Fruit fly (Drosophila melanogaster): ENCODE data around the gene beg.

The beg gene

dm6 chr3L:17015663-17016575 lies 19.5 kb upstream of the beg start, which contains the start of the genes CG6664 and CG7728 (continued):
- 0 out of 3 replicates have a peak, but pooled peaks have one; percentile 11 for TF ChIP-seq CG14050 (GFP tag; IDR thresholded peaks at IDR 0.05)
- TF ChIP-seq kni (GFP tag; optimal IDR thresholded peaks at IDR 0.05), result peak; percentile 43
- TF ChIP-seq CG15073 (GFP tag; optimal IDR thresholded peaks at IDR 0.05), result no peak
- TF ChIP-seq CG12104 (GFP tag; optimal IDR thresholded peaks at IDR 0.05), result peak; percentile 52
- no peak for TF ChIP-seq CG7786 (GFP tag; optimal IDR thresholded peaks at IDR 0.05)
- TF ChIP-seq Hmr (GFP tag; optimal IDR thresholded peaks at IDR 0.05), result peak; percentile 58
- no peak for TF ChIP-seq dmrt99B (tag; optimal IDR thresholded peaks at IDR 0.05)
- TF ChIP-seq CG10979 (tag; optimal IDR thresholded peaks at IDR 0.05), result peak; percentile 14
- peak; percentile 6 for TF ChIP-seq fd3F (GFP tag; optimal IDR thresholded peaks at IDR 0.05)
- TF ChIP-seq Hand (GFP tag; optimal IDR thresholded peaks at IDR 0.05), result no peak
- no peak for TF ChIP-seq CG31224 (GFP tag; IDR thresholded peaks at IDR 0.05)
- no peak for TF ChIP-seq CG10462 (GFP tag; optimal IDR thresholded peaks at IDR 0.05)
- peak; percentile 19 for TF ChIP-seq fu2 (GFP tag; optimal IDR thresholded peaks at IDR 0.05)
- peak; percentile 49 for TF ChIP-seq CG10543 (GFP tag; optimal IDR thresholded peaks at IDR 0.05)
- TF ChIP-seq ranshi (GFP tag; IDR thresholded peaks at IDR 0.05), result no peak; the same call in 1 of the 2 replicates
- peak; percentile 69; the same call in 3 of the 4 replicates for TF ChIP-seq Dll (GFP tag; IDR thresholded peaks at IDR 0.05; ENCODE audit: partially characterized antibody)
- TF ChIP-seq CG2120 (GFP tag; optimal IDR thresholded peaks at IDR 0.05), result peak; percentile 76
- peak; percentile 39; the same call in 1 of the 2 replicates for TF ChIP-seq inv (GFP tag; IDR thresholded peaks at IDR 0.05; ENCODE audit: partially characterized antibody)
- TF ChIP-seq CG14667 (GFP tag; IDR thresholded peaks at IDR 0.05), result peak; percentile 13; the same call in 1 of the 2 replicates
- TF ChIP-seq CG12236 (GFP tag; optimal IDR thresholded peaks at IDR 0.05), result no peak
- no peak for TF ChIP-seq cas (GFP tag; IDR thresholded peaks at IDR 0.05)
- TF ChIP-seq emc (GFP tag; optimal IDR thresholded peaks at IDR 0.05), result peak; percentile 8
- TF ChIP-seq tna (GFP tag; IDR thresholded peaks at IDR 0.05; ENCODE audit: partially characterized antibody), result peak; percentile 31; the same call in 1 of the 2 replicates
- TF ChIP-seq nom (GFP tag; optimal IDR thresholded peaks at IDR 0.05), result no peak
- peak; percentile 42 for TF ChIP-seq CG8944 (GFP tag; optimal IDR thresholded peaks at IDR 0.05)
- TF ChIP-seq stc (GFP tag; IDR thresholded peaks at IDR 0.05), result no peak
- TF ChIP-seq E2f1 (GFP tag; IDR thresholded peaks at IDR 0.05), result peak; percentile 31; the same call in 1 of the 2 replicates
- TF ChIP-seq CG2202 (tag; optimal IDR thresholded peaks at IDR 0.05), result no peak
- TF ChIP-seq HmgD (GFP tag; optimal IDR thresholded peaks at IDR 0.05), result peak; percentile 10
- no peak for TF ChIP-seq grn (GFP tag; optimal IDR thresholded peaks at IDR 0.05)
- TF ChIP-seq Lim3 (GFP tag; IDR thresholded peaks at IDR 0.05), result no peak
- peak; percentile 43 for TF ChIP-seq nerfin-1 (tag; optimal IDR thresholded peaks at IDR 0.05)
- peak; percentile 18 for TF ChIP-seq slp2 (GFP tag; optimal IDR thresholded peaks at IDR 0.05)
- TF ChIP-seq CG6254 (GFP tag; optimal IDR thresholded peaks at IDR 0.05), result no peak
- TF ChIP-seq abd-A (tag; optimal IDR thresholded peaks at IDR 0.05), result no peak
- TF ChIP-seq CG16815 (GFP tag; optimal IDR thresholded peaks at IDR 0.05), result peak; percentile 52
- TF ChIP-seq NfI (GFP tag; optimal IDR thresholded peaks at IDR 0.05), result peak; percentile 38
- TF ChIP-seq CG3163 (GFP tag; optimal IDR thresholded peaks at IDR 0.05), result peak; percentile 29
- TF ChIP-seq Atf-2 (GFP tag; optimal IDR thresholded peaks at IDR 0.05), result peak; percentile 8
- peak; percentile 67 for TF ChIP-seq CG9727 (GFP tag; optimal IDR thresholded peaks at IDR 0.05)
- TF ChIP-seq CG4360 (GFP tag; IDR thresholded peaks at IDR 0.05), result no peak
- TF ChIP-seq GATAe (GFP tag; conservative IDR thresholded peaks at IDR 0.05), result no peak
- TF ChIP-seq ind (GFP tag; optimal IDR thresholded peaks at IDR 0.05), result peak; percentile 45
- peak; percentile 64 for TF ChIP-seq Scr (GFP tag; IDR thresholded peaks at IDR 0.05; ENCODE audit: partially characterized antibody)
- peak; percentile 51 for TF ChIP-seq CG2712 (tag; optimal IDR thresholded peaks at IDR 0.05)
- peak; percentile 5 for TF ChIP-seq Dad (GFP tag; optimal IDR thresholded peaks at IDR 0.05)
- no peak for TF ChIP-seq br (optimal IDR thresholded peaks at IDR 0.05)
- 0 out of 3 replicates have a peak, but pooled peaks have one; percentile 23 for TF ChIP-seq C15 (GFP tag; IDR thresholded peaks at IDR 0.05)
- no peak for TF ChIP-seq sim (GFP tag; IDR thresholded peaks at IDR 0.05)

Measured in whole organism, embryonic.